Fruit fly (Drosophila melanogaster) whole organism: Measurements from ENCODE around the gene Sb.
"Not testable (repeated sequence)": the region's sequence is repeated elsewhere in the genome, so short reads cannot be mapped to it uniquely, and the experiment has no call there.

ENCODE experiments used
- CG8478 ChIP-seq: fragments of >200 bp; optimal IDR thresholded peaks from 2 replicates; lab custom pipeline; 2018; ENCODE audit warnings: inconsistent platforms
- Dll ChIP-seq: fragments of >200 bp; optimal IDR thresholded peaks from 2 replicates; lab custom pipeline; 2017
- EcR ChIP-seq, 2 experiments: fragments of >200 bp; optimal IDR thresholded peaks; 2 replicates each; lab custom pipeline; 2017; ENCODE audit warnings: missing biosample characterization in 2 of 2, missing genetic modification characterization in 2 of 2, missing genetic modification reagents in 2 of 2
- pan ChIP-seq: fragments of >200 bp; optimal IDR thresholded peaks from 2 replicates; lab custom pipeline; 2017
- psq ChIP-seq: fragments of >200 bp; optimal IDR thresholded peaks from 2 replicates; lab custom pipeline; 2017
- usp ChIP-seq: fragments of >200 bp; optimal IDR thresholded peaks from 2 replicates; lab custom pipeline; 2017; ENCODE audit warnings: missing biosample characterization, missing genetic modification characterization, mixed read lengths

Sb gene

dm6 chr3R:16173500-16173899, 57.5 kb downstream of the Sb start:
- no peak for TF ChIP-seq psq
- TF ChIP-seq CG8478, result no peak
- TF ChIP-seq EcR (GFP tag; optimal IDR thresholded peaks at IDR 0.05; lab: Kevin White, UChicago), result no peak
- TF ChIP-seq pan, result no peak
- TF ChIP-seq Dll (lab: Kevin White, UChicago), result no peak
- no peak for TF ChIP-seq usp (GFP tag; lab: Kevin White, UChicago)

dm6 chr3R:16176526-16176925, 60.6 kb downstream of the Sb start:
- no peak for TF ChIP-seq pan
- TF ChIP-seq psq, result no peak
- no peak for TF ChIP-seq CG8478
- TF ChIP-seq Dll (lab: Kevin White, UChicago), result no peak
- TF ChIP-seq usp (GFP tag; lab: Kevin White, UChicago), result no peak
- no peak for TF ChIP-seq EcR (GFP tag; optimal IDR thresholded peaks at IDR 0.05; lab: Kevin White, UChicago)

- TF ChIP-seq EcR (GFP tag; optimal IDR thresholded peaks at IDR 0.05; lab: Kevin White, UChicago) (no peak), psq (no peak), CG8478 (no peak), pan (no peak), Dll (lab: Kevin White, UChicago) (no peak), usp (GFP tag; lab: Kevin White, UChicago) (no peak)
Measured at dm6 chr3R:16180476-16181070, 64.6 kb downstream of the Sb start, which contains the start of gene CG8927. Gene CG8927, plus strand, starts transcription at chr3R:16181020.

dm6 chr3R:16182269-16182875, 66.4 kb downstream of the Sb start:
- TF ChIP-seq EcR (GFP tag; optimal IDR thresholded peaks at IDR 0.05; lab: Kevin White, UChicago) (peak in 1 of 2 experiments; percentile 23), psq (no peak)

dm6 chr3R:16186791-16187681, 71.1 kb downstream of the Sb start, which contains the start of gene sra:
Gene sra, plus strand, starts transcription at chr3R:16186999.
- TF ChIP-seq CG8478, result no peak
- TF ChIP-seq Dll (lab: Kevin White, UChicago), result no peak
- TF ChIP-seq EcR (GFP tag; optimal IDR thresholded peaks at IDR 0.05; lab: Kevin White, UChicago), result no peak
- no peak for TF ChIP-seq pan
- no peak for TF ChIP-seq psq
- no peak for TF ChIP-seq usp (GFP tag; lab: Kevin White, UChicago)

- no peak for TF ChIP-seq EcR (GFP tag; optimal IDR thresholded peaks at IDR 0.05; lab: Kevin White, UChicago)
Measured at dm6 chr3R:16187737-16188136, 71.8 kb downstream of the Sb start.

dm6 chr3R:16189464-16189863, 73.5 kb downstream of the Sb start, which contains the start of gene Bin1:
Gene Bin1, minus strand, starts transcription at chr3R:16189564.
- TF ChIP-seq CG8478; psq; usp (GFP tag; lab: Kevin White, UChicago): not testable (repeated sequence)

dm6 chr3R:16190183-16190763, 74.3 kb downstream of the Sb start:
- no peak for TF ChIP-seq CG8478
- no peak for TF ChIP-seq pan
- TF ChIP-seq usp (GFP tag; lab: Kevin White, UChicago), result no peak
- TF ChIP-seq Dll (lab: Kevin White, UChicago), result no peak
- no peak for TF ChIP-seq EcR (GFP tag; optimal IDR thresholded peaks at IDR 0.05; lab: Kevin White, UChicago)
- no peak for TF ChIP-seq psq

dm6 chr3R:16190782-16191181, 74.8 kb downstream of the Sb start:
- TF ChIP-seq CG8478, result no peak
